Fruit fly (Drosophila melanogaster): ENCODE measurements around the gene Ccdc56.

DNA sequence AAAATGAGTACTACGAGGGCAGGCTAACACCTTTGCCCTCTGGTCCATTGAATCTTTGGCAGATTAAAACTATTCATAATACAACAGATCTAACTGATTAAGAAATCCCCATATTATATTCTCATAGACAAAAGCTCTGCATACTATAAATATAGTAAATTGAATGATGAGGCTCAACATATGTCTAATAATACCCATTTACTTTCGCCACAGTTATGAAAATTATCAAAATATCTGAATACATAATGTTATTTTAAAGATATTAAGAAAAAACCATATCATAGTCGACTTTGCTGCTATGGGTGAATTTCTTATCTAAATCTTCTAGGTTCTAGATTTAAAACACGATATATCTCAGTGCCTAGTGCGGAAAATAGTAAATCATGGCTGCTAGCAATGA lies 23.1 kb downstream of the Ccdc56 start, which contains the start of gene CG32087:
- TF ChIP-seq CG9817 (tag; optimal IDR thresholded peaks at IDR 0.05) = no peak
- TF ChIP-seq tio (GFP tag; optimal IDR thresholded peaks at IDR 0.05) = no peak
- TF ChIP-seq CG15011 (GFP tag; optimal IDR thresholded peaks at IDR 0.05) = no peak
- TF ChIP-seq CG10209 (GFP tag; optimal IDR thresholded peaks at IDR 0.05) = no peak
- no peak for TF ChIP-seq Dll (GFP tag; IDR thresholded peaks at IDR 0.05; ENCODE audit: partially characterized antibody)
- TF ChIP-seq knrl (GFP tag; IDR thresholded peaks at IDR 0.05; ENCODE audit: partially characterized antibody) = no peak
- TF ChIP-seq dati (GFP tag; IDR thresholded peaks at IDR 0.05) = no peak

Data from whole organism, embryonic.